Worm (Caenorhabditis elegans): Measurements from ENCODE around the gene BE10.1.

DNA sequence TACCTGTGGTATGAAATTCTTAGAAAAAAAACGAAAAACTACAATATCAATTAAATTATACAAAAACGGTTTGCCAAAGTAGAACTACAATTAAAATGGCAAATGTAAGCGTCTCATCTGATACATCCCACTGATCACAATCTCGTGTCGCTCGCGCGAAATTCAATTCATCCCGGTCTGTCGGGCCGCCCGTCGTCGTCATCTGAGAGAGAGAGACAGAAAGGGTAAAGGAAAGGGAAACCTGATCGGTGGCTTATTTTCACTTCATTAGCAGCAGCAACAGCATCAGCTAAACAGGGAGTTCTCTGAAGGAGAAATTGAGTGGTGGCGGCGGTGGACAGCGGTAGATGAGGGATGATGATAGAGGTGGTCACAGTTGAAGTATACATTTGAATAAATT, 11.2 kb upstream of the BE10.1 start:
- TF ChIP-seq ham-2 (GFP tag; optimal IDR thresholded peaks at IDR 0.05), result peak; percentile 95
- no peak for TF ChIP-seq snpc-4 (tag; optimal IDR thresholded peaks at IDR 0.05)
- peak; percentile 70 for TF ChIP-seq elt-1 (tag; optimal IDR thresholded peaks at IDR 0.05; ENCODE audit: borderline replicate concordance, insufficient read depth)
- no peak for TF ChIP-seq lin-13 (tag; optimal IDR thresholded peaks at IDR 0.05)
- TF ChIP-seq nhr-12 (tag; optimal IDR thresholded peaks at IDR 0.05), result no peak
- no peak for TF ChIP-seq hlh-1 (tag; optimal IDR thresholded peaks at IDR 0.05)
- no peak for TF ChIP-seq nhr-76 (tag; optimal IDR thresholded peaks at IDR 0.05)
- no peak for TF ChIP-seq unc-39 (tag; optimal IDR thresholded peaks at IDR 0.05)
- TF ChIP-seq elt-3 (tag; optimal IDR thresholded peaks at IDR 0.05), result no peak
- no peak for TF ChIP-seq unc-62 (GFP tag; optimal IDR thresholded peaks at IDR 0.05)
- no peak for TF ChIP-seq pha-4 (tag; optimal IDR thresholded peaks at IDR 0.05)
- TF ChIP-seq lsy-2 (tag; optimal IDR thresholded peaks at IDR 0.05), result no peak

Measured in whole organism, mixed stage, embryonic.